Worm (Caenorhabditis elegans) whole organism, L1 larva: Measurements from ENCODE around the gene ebp-2.

Source experiments
- C34B4.2 ChIP-seq: sonication (generic microtip); optimal IDR thresholded peaks from 2 replicates; lab custom pipeline; 2017; ENCODE audit warnings: mild to moderate bottlenecking, missing genetic modification characterization, missing compliant biosample characterization
- F16B12.6 ChIP-seq: fragments of 150-350 bp; optimal IDR thresholded peaks from 2 replicates; lab custom pipeline; 2014; ENCODE audit warnings: missing biosample characterization, missing genetic modification characterization
- alr-1 ChIP-seq: fragments of 200-800 bp; sonication (Bioruptor generic); optimal IDR thresholded peaks from 2 replicates; lab custom pipeline; 2018; ENCODE audit warnings: borderline replicate concordance, mild to moderate bottlenecking, missing genetic modification characterization, missing compliant biosample characterization
- blmp-1 ChIP-seq: fragments of 150-350 bp; optimal IDR thresholded peaks from 2 replicates; lab custom pipeline; 2014; ENCODE audit warnings: missing biosample characterization, missing genetic modification characterization
- ceh-63 ChIP-seq: fragments of 200-800 bp; sonication (Bioruptor generic); optimal IDR thresholded peaks from 2 replicates; lab custom pipeline; 2018; ENCODE audit warnings: mild to moderate bottlenecking, missing genetic modification characterization, missing compliant biosample characterization
- ceh-82 ChIP-seq, 3 experiments: fragments of 150-350 bp in 1 of 3; sonication (generic microtip) in 2 of 3; optimal IDR thresholded peaks; 2 replicates each; lab custom pipeline; 2014 to 2017; ENCODE audit warnings: missing biosample characterization in 3 of 3, missing genetic modification characterization in 3 of 3
- efl-1 ChIP-seq, 4 experiments: fragments of 150-350 bp; optimal IDR thresholded peaks in 3 of 4; peaks in 1 of 4; 1 replicate in 1 of 4; 2 replicates in 3 of 4; lab custom pipeline; 2014; ENCODE audit warnings: missing biosample characterization in 2 of 4, missing genetic modification characterization in 2 of 4, missing genetic modification reagents in 2 of 4
- efl-3 ChIP-seq: fragments of 200-800 bp; sonication (Bioruptor generic); optimal IDR thresholded peaks from 2 replicates; lab custom pipeline; 2018; ENCODE audit warnings: mild to moderate bottlenecking, missing genetic modification characterization, missing compliant biosample characterization
- egl-13 ChIP-seq: sonication (generic microtip); optimal IDR thresholded peaks from 2 replicates; lab custom pipeline; 2016; ENCODE audit warnings: missing genotype, missing genetic modification reagents, missing genetic modification characterization, missing compliant biosample characterization
- elt-2 ChIP-seq: sonication (generic microtip); optimal IDR thresholded peaks from 2 replicates; lab custom pipeline; 2016; ENCODE audit warnings: missing genetic modification characterization, mild to moderate bottlenecking, inconsistent platforms, missing compliant biosample characterization, missing genetic modification reagents
- fkh-10 ChIP-seq: sonication (generic microtip); optimal IDR thresholded peaks from 2 replicates; lab custom pipeline; 2017; ENCODE audit warnings: missing biosample characterization, missing genetic modification reagents, missing genetic modification characterization
- fkh-4 ChIP-seq: sonication (generic microtip); optimal IDR thresholded peaks from 2 replicates; lab custom pipeline; 2016; ENCODE audit warnings: missing compliant biosample characterization, missing genetic modification characterization, borderline replicate concordance
- irx-1 ChIP-seq: sonication (generic microtip); optimal IDR thresholded peaks from 2 replicates; lab custom pipeline; 2016; ENCODE audit warnings: missing genetic modification characterization, missing compliant biosample characterization
- isw-1 ChIP-seq: fragments of 200-800 bp; sonication (Bioruptor generic); IDR thresholded peaks from 2 replicates; pipeline ENCODE4 v1.3.6; 2022; ENCODE audit warnings: missing genetic modification characterization, missing compliant biosample characterization
- lin-13 ChIP-seq: fragments of 150-350 bp; optimal IDR thresholded peaks from 2 replicates; lab custom pipeline; 2014; ENCODE audit warnings: missing biosample characterization, missing genetic modification reagents, missing genetic modification characterization
- lin-14 ChIP-seq: fragments of 200-800 bp; sonication (Bioruptor generic); optimal IDR thresholded peaks from 2 replicates; lab custom pipeline; 2018; ENCODE audit warnings: mild to moderate bottlenecking, missing genetic modification characterization, moderate library complexity, missing compliant biosample characterization
- lin-15B ChIP-seq: fragments of 150-350 bp; sonication (generic microtip); optimal IDR thresholded peaks from 3 replicates; lab custom pipeline; 2014; ENCODE audit warnings: missing biosample characterization, missing genetic modification characterization
- lin-35 ChIP-seq, 2 experiments: fragments of 150-350 bp; optimal IDR thresholded peaks; 2 replicates each; lab custom pipeline; 2014; ENCODE audit warnings: missing biosample characterization in 2 of 2, missing genetic modification characterization in 2 of 2, missing genetic modification reagents in 2 of 2
- lin-39 ChIP-seq: fragments of 150-350 bp; optimal IDR thresholded peaks from 2 replicates; lab custom pipeline; 2014; ENCODE audit warnings: missing biosample characterization, missing genetic modification reagents, missing genetic modification characterization
- mab-9 ChIP-seq: fragments of 200-800 bp; sonication (Bioruptor generic); IDR thresholded peaks from 2 replicates; pipeline ENCODE4 v1.3.6; 2022; ENCODE audit warnings: missing genetic modification reagents, missing genetic modification characterization, missing compliant biosample characterization
- nhr-12 ChIP-seq: sonication (generic microtip); optimal IDR thresholded peaks from 2 replicates; lab custom pipeline; 2017; ENCODE audit warnings: missing biosample characterization, missing genetic modification characterization
- nhr-20 ChIP-seq: sonication (generic microtip); optimal IDR thresholded peaks from 2 replicates; lab custom pipeline; 2016; ENCODE audit warnings: mild to moderate bottlenecking, missing genetic modification characterization, missing compliant biosample characterization
- nhr-47 ChIP-seq: sonication (generic microtip); optimal IDR thresholded peaks from 2 replicates; lab custom pipeline; 2016; ENCODE audit warnings: mild to moderate bottlenecking, missing genetic modification characterization, moderate library complexity, missing compliant biosample characterization
- nhr-76 ChIP-seq: sonication (generic microtip); optimal IDR thresholded peaks from 2 replicates; lab custom pipeline; 2017; ENCODE audit warnings: missing biosample characterization, missing genetic modification characterization
- nhr-85 ChIP-seq: sonication (generic microtip); peaks from one replicate; lab custom pipeline; 2016; ENCODE audit warnings: missing genetic modification characterization, inconsistent platforms, missing compliant biosample characterization
- pag-3 ChIP-seq: sonication (generic microtip); optimal IDR thresholded peaks from 2 replicates; lab custom pipeline; 2017; ENCODE audit warnings: missing genetic modification characterization, mild to moderate bottlenecking, missing compliant biosample characterization, antibody characterized with exemption, borderline replicate concordance; ENCODE audit not compliant: insufficient read depth
- pqm-1 ChIP-seq: sonication (generic microtip); optimal IDR thresholded peaks from 3 replicates; lab custom pipeline; 2017; ENCODE audit warnings: missing biosample characterization, missing genetic modification characterization
- rnt-1 ChIP-seq: sonication (generic microtip); optimal IDR thresholded peaks from 2 replicates; lab custom pipeline; 2016; ENCODE audit warnings: mild to moderate bottlenecking, missing genetic modification characterization, moderate library complexity, missing compliant biosample characterization
- tbx-2 ChIP-seq: sonication (generic microtip); optimal IDR thresholded peaks from 2 replicates; lab custom pipeline; 2016; ENCODE audit warnings: missing genetic modification characterization, missing compliant biosample characterization
- ztf-11 ChIP-seq, 2 experiments: sonication (generic microtip); optimal IDR thresholded peaks; 2 replicates each; lab custom pipeline; 2016 to 2017; ENCODE audit warnings: missing genetic modification characterization in 2 of 2, missing biosample characterization in 1 of 2, missing compliant biosample characterization in 1 of 2

The ebp-2 gene

DNA sequence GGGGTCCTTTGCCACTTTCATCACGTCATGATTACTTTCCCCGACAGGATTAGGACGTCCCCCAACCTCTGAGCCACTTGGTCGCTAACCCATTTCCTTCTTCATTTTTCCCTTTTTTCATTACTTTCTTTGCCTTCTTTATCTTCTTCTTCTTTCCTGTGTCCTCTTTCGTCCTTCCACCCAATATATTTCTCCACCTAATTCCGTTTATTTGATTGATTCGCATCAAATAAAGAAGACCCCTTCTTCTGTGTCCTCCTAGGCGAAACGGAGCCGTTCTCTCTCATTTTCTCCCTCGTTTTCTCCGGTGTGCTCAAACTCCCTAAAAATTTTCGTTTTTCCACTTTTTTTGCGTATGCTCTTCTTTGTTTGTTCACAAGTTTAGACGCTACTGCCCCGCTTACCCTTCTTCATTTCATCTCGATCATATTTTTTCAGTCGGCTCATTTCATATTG, 32.8 kb upstream of the ebp-2 start, which contains the start of gene C05D12.7:
C05D12.7 (plus strand) TSS at position 406 of the 456 bp plus-strand sequence.
- TF ChIP-seq nhr-12 (tag; lab: Kevin White, UChicago) (no peak), lin-14 (GFP tag; lab: Kevin White, UChicago) (peak; percentile 22)

DNA sequence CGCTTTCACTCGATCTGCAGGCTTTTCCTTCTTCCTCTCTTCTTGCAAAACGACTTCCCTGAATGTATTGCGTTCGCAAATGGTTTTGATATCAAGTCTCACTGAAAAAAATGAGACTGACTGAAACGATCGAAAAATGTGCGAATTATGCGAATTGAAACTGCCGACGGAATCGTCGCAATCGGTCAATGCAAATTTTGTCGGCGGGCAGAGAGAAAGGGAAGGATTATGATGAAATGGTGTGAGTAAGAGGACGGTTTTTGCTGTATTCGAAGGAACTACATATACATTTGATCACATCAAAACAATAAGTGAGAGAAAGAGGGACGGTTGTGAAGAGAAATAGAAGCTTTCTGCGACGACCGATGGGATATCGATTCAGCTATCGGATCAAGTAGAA, 26.9 kb upstream of the ebp-2 start, which contains the start of gene C05D12.1:
C05D12.1 (minus strand) TSS at position 101 of the 400 bp plus-strand sequence.
- TF ChIP-seq ceh-82 (tag; optimal IDR thresholded peaks at IDR 0.05; lab: Kevin White, UChicago), result no peak
- peak; percentile 33 for TF ChIP-seq blmp-1 (tag; lab: Kevin White, UChicago)
- no peak for TF ChIP-seq efl-3 (GFP tag; lab: Kevin White, UChicago)

DNA sequence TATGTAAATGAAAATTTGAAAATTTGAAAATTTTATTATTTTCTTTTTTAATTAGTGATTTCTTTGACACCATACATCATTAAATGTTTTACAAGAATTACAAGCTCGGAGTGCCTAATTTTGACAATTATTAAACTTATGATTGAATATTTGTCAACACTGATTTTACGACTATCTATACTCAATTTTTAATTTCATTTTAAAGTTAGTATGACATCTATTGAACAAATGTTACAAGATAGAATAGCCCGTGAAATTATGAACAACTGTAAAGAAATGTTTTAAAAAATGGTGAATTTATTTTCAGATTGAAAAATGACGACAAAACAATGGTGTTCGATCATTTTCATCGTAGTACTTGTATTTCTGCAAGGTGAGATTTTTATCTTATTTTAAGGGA, 24.5 kb upstream of the ebp-2 start, which contains the start of gene C05D12.2:
C05D12.2 (plus strand) TSS at position 301 of the 400 bp plus-strand sequence.
- no peak for TF ChIP-seq pag-3 (tag; lab: Kevin White, UChicago)
- no peak for TF ChIP-seq nhr-85 (tag; lab: Kevin White, UChicago)
- TF ChIP-seq rnt-1 (tag; lab: Kevin White, UChicago), result no peak
- no peak for TF ChIP-seq isw-1
- no peak for TF ChIP-seq fkh-4 (tag; lab: Kevin White, UChicago)
- TF ChIP-seq lin-13 (GFP tag; lab: Kevin White, UChicago), result no peak
- no peak for TF ChIP-seq alr-1
- no peak for TF ChIP-seq nhr-47
- TF ChIP-seq pqm-1 (tag; lab: Kevin White, UChicago), result no peak
- TF ChIP-seq tbx-2 (tag; lab: Kevin White, UChicago), result no peak
- no peak for TF ChIP-seq irx-1
- TF ChIP-seq efl-1 (optimal IDR thresholded peaks at IDR 0.05; lab: Kevin White, UChicago), result no peak
- TF ChIP-seq efl-1 (GFP tag; optimal IDR thresholded peaks at IDR 0.05 in 1 of 2; lab: Kevin White, UChicago), result no peak
- TF ChIP-seq fkh-10, result no peak
- TF ChIP-seq nhr-76 (tag; lab: Kevin White, UChicago), result no peak
- TF ChIP-seq ceh-63, result no peak
- TF ChIP-seq lin-15B, result no peak

DNA sequence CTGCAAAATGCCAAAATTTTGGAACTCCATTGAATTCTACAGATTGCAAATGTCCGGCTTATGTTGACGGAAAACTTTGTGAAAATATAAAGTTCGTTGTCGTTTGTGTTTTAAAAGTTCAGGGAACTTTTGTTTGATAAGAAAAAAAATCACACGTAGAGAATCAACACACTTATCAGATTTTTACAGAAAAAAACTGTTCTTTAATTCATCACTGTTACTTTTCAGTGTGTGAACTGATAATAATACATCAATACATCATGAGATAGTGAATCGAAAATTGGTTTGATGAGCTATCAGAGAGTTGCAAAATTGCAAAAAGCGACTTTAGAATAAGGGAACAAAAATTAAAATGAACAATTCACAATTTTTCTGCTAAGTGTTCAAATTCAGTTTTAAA, 24.0 kb upstream of the ebp-2 start:
- TF ChIP-seq elt-2, result peak; percentile 69
- TF ChIP-seq nhr-20 (tag; lab: Kevin White, UChicago), result peak; percentile 0
- TF ChIP-seq egl-13 (tag; lab: Kevin White, UChicago), result no peak
- peak in 1 of 2 experiments; percentile 11 for TF ChIP-seq lin-35 (GFP tag; optimal IDR thresholded peaks at IDR 0.05; lab: Kevin White, UChicago)

DNA sequence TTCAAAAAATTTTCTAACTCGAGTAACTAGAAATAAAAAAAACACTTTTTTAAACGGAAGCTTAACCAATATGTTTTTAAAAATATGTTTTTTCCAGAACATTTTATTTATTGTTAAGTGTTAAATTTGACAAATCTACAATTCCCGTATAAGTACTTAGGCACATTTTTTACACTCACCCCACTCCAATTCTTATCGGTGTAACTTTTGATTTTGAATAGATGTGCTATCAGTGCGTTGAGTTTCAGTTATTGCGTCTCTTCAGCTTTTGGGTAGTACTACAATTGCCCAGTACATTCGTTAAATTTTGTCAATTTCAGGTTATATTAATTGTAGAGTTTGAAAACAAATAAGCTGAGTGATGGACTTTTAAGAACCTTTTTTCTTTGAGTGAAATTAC, 18.5 kb upstream of the ebp-2 start:
- no peak for TF ChIP-seq ztf-11 (tag; optimal IDR thresholded peaks at IDR 0.05; lab: Kevin White, UChicago)
- TF ChIP-seq egl-13 (tag; lab: Kevin White, UChicago), result no peak
- TF ChIP-seq elt-2, result peak; percentile 8
- no peak for TF ChIP-seq mab-9 (GFP tag; lab: Robert Waterston, UW)
- TF ChIP-seq C34B4.2 (tag; lab: Kevin White, UChicago), result no peak
- TF ChIP-seq ceh-63, result no peak

ce11 chrII:11424579-11425316, 17.8 kb upstream of the ebp-2 start, which contains the start of gene C05D12.3:
C05D12.3 (plus strand) TSS chrII:11425266.
- TF ChIP-seq efl-1 (optimal IDR thresholded peaks at IDR 0.05; lab: Kevin White, UChicago) (no peak), efl-1 (GFP tag; optimal IDR thresholded peaks at IDR 0.05 in 1 of 2; lab: Kevin White, UChicago) (peak in 1 of 2 experiments; percentile 49), rnt-1 (tag; lab: Kevin White, UChicago) (no peak), elt-2 (peak; percentile 22), F16B12.6 (tag; lab: Kevin White, UChicago) (no peak), lin-39 (tag; lab: Kevin White, UChicago) (no peak)
